Worm (Caenorhabditis elegans): ENCODE results near the gene xrn-1.

ce11 chrII:14100963-14101362, 32.3 kb downstream of the xrn-1 start, which contains the start of gene bkip-1:
- TF ChIP-seq sptf-1 (tag; optimal IDR thresholded peaks at IDR 0.05) (no peak), xbp-1 (tag; optimal IDR thresholded peaks at IDR 0.05) (no peak), aha-1 (tag; optimal IDR thresholded peaks at IDR 0.05) (no peak), ceh-88 (GFP tag; IDR thresholded peaks at IDR 0.05) (no peak), nhr-11 (tag; optimal IDR thresholded peaks at IDR 0.05) (no peak), Y116A8C.19 (tag; optimal IDR thresholded peaks at IDR 0.05; ENCODE audit: borderline replicate concordance) (no peak)
